Worm (Caenorhabditis elegans): Measurements from ENCODE around the gene col-173.
A peak's percentile ranks its signal among the peaks of the same experiment; 100 is the strongest.

DNA sequence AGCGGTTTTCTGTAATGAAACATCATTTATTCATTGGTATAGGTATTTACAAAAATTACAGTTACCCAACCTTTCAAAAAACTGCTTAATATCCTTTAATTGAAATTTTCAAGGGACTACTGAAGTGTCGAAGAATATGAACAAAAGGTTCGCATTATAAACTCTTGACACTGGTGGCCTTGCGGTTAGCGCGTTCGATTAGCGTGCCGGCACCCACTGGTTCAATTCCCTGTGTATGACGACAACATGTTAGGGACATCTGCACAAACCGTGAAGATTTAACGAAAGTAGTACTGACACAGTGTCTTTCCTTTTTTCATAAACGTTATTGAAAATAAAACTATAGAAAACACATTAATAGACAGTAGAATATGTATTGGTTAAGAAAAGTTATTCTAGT lies 9.6 kb downstream of the col-173 start:
- TF ChIP-seq ama-1 (optimal IDR thresholded peaks at IDR 0.05) (no peak), F37D6.2 (tag; optimal IDR thresholded peaks at IDR 0.05) (no peak), lsy-2 (tag; optimal IDR thresholded peaks at IDR 0.05) (no peak), F49E8.2 (tag; optimal IDR thresholded peaks at IDR 0.05; ENCODE audit: borderline replicate concordance) (peak; percentile 68), fkh-10 (GFP tag; optimal IDR thresholded peaks at IDR 0.05) (no peak), nhr-237 (tag; optimal IDR thresholded peaks at IDR 0.05) (no peak), unc-130 (GFP tag; optimal IDR thresholded peaks at IDR 0.05) (no peak), unc-39 (tag; optimal IDR thresholded peaks at IDR 0.05) (no peak), pha-4 (GFP tag; IDR thresholded peaks at IDR 0.05) (peak; percentile 91), pha-4 (tag; optimal IDR thresholded peaks at IDR 0.05) (no peak)

Data from whole organism, L4 larva.